Fruit fly (Drosophila melanogaster): Measurements from ENCODE around the gene crim.

crim gene

dm6 chr3L:11681794-11682193 lies 29.4 kb downstream of the crim start, which contains the start of gene TfIIEalpha (continued):
- no peak for TF ChIP-seq Sox102F (GFP tag; optimal IDR thresholded peaks at IDR 0.05)
- no peak for TF ChIP-seq CG10431 (GFP tag; optimal IDR thresholded peaks at IDR 0.05)
- no peak for TF ChIP-seq CG11456 (GFP tag; IDR thresholded peaks at IDR 0.05)
- peak; percentile 11 for TF ChIP-seq PHDP (tag; optimal IDR thresholded peaks at IDR 0.05)
- no peak for TF ChIP-seq CG7987 (GFP tag; optimal IDR thresholded peaks at IDR 0.05)
- peak; percentile 45 for TF ChIP-seq Dek (tag; optimal IDR thresholded peaks at IDR 0.05)
- TF ChIP-seq trem (tag; optimal IDR thresholded peaks at IDR 0.05) = peak; percentile 62
- peak; percentile 38 for TF ChIP-seq CG14710 (tag; optimal IDR thresholded peaks at IDR 0.05)
- no peak for TF ChIP-seq corto (GFP tag; optimal IDR thresholded peaks at IDR 0.05)
- TF ChIP-seq CG31388 (GFP tag; optimal IDR thresholded peaks at IDR 0.05) = no peak
- TF ChIP-seq sna (GFP tag; IDR thresholded peaks at IDR 0.05; ENCODE audit: partially characterized antibody) = no peak
- TF ChIP-seq HmgD (GFP tag; optimal IDR thresholded peaks at IDR 0.05) = peak; percentile 69
- TF ChIP-seq zen (tag; optimal IDR thresholded peaks at IDR 0.05) = peak; percentile 67
- TF ChIP-seq dmrt99B (tag; optimal IDR thresholded peaks at IDR 0.05) = no peak
- TF ChIP-seq CG8290 (GFP tag; optimal IDR thresholded peaks at IDR 0.05) = peak; percentile 25
- peak in 1 of 2 experiments; percentile 60 for TF ChIP-seq CG8290 (tag; optimal IDR thresholded peaks at IDR 0.05)
- TF ChIP-seq CG11723 (GFP tag; optimal IDR thresholded peaks at IDR 0.05) = no peak
- no peak for TF ChIP-seq klu (GFP tag; IDR thresholded peaks at IDR 0.05)
- TF ChIP-seq Dp (GFP tag; optimal IDR thresholded peaks at IDR 0.05) = peak; percentile 83
- peak; percentile 11 for TF ChIP-seq nerfin-1 (tag; optimal IDR thresholded peaks at IDR 0.05)
- TF ChIP-seq CG11504 (tag; optimal IDR thresholded peaks at IDR 0.05) = peak; percentile 39
- TF ChIP-seq Sin3A (optimal IDR thresholded peaks at IDR 0.05) = peak; percentile 55
- TF ChIP-seq dpn (GFP tag; optimal IDR thresholded peaks at IDR 0.05) = peak; percentile 15 to 22
- no peak for TF ChIP-seq lab (GFP tag; optimal IDR thresholded peaks at IDR 0.05)
- TF ChIP-seq Ets65A (GFP tag) = peak; percentile 76
- no peak for TF ChIP-seq crc (GFP tag; optimal IDR thresholded peaks at IDR 0.05)
- peak; percentile 14 for TF ChIP-seq CG13894 (tag; optimal IDR thresholded peaks at IDR 0.05)
- peak; percentile 76 for TF ChIP-seq MESR4 (GFP tag; optimal IDR thresholded peaks at IDR 0.05)
- no peak for TF ChIP-seq CG7963 (GFP tag; IDR thresholded peaks at IDR 0.05; ENCODE audit: partially characterized antibody)
- TF ChIP-seq sr (GFP tag; IDR thresholded peaks at IDR 0.05) = no peak
- peak; percentile 73 for TF ChIP-seq CG15514 (GFP tag; optimal IDR thresholded peaks at IDR 0.05)
- TF ChIP-seq E2f1 (GFP tag; IDR thresholded peaks at IDR 0.05) = peak; percentile 49; the same call in 1 of the 2 replicates
- no peak for TF ChIP-seq yki (optimal IDR thresholded peaks at IDR 0.05)
- peak; percentile 0 for TF ChIP-seq gem (tag; optimal IDR thresholded peaks at IDR 0.05)
- peak; percentile 54 for TF ChIP-seq phol (tag; optimal IDR thresholded peaks at IDR 0.05)
- TF ChIP-seq CG7357 (GFP tag; IDR thresholded peaks at IDR 0.05) = no peak
- TF ChIP-seq CG12391 (tag; optimal IDR thresholded peaks at IDR 0.05) = peak; percentile 21
- no peak for TF ChIP-seq CG2129 (GFP tag; IDR thresholded peaks at IDR 0.05; ENCODE audit: partially characterized antibody)
- peak; percentile 44; the same call in 1 of the 2 replicates for TF ChIP-seq sob (GFP tag; IDR thresholded peaks at IDR 0.05)
- TF ChIP-seq gfzf (GFP tag; optimal IDR thresholded peaks at IDR 0.05) = peak; percentile 99
- peak; percentile 7 for TF ChIP-seq CG2712 (tag; optimal IDR thresholded peaks at IDR 0.05)
- TF ChIP-seq crol (GFP tag; IDR thresholded peaks at IDR 0.05) = no peak
- TF ChIP-seq CG4617 (GFP tag; optimal IDR thresholded peaks at IDR 0.05; ENCODE audit: borderline replicate concordance) = peak; percentile 91
- TF ChIP-seq CG11560 (tag; IDR thresholded peaks at IDR 0.05) = peak; percentile 45; the same call in 1 of the 3 replicates
- no peak for TF ChIP-seq CG10979 (tag; optimal IDR thresholded peaks at IDR 0.05)
- TF ChIP-seq Fer1 (GFP tag; optimal IDR thresholded peaks at IDR 0.05) = peak; percentile 11
- no peak for TF ChIP-seq ranshi (GFP tag; IDR thresholded peaks at IDR 0.05)
- TF ChIP-seq CG17385 (GFP tag; optimal IDR thresholded peaks at IDR 0.05) = no peak
- peak; percentile 41 for TF ChIP-seq CG17829 (tag; optimal IDR thresholded peaks at IDR 0.05)
- TF ChIP-seq CG1603 (tag; optimal IDR thresholded peaks at IDR 0.05) = peak; percentile 77
- no peak for TF ChIP-seq dan (GFP tag; IDR thresholded peaks at IDR 0.05)

Data from whole organism, embryonic.